Fruit fly (Drosophila melanogaster) whole organism: ENCODE measurements around the gene CG10702.

ENCODE experiments used
- CG8478 ChIP-seq: fragments of >200 bp; optimal IDR thresholded peaks from 2 replicates; lab custom pipeline; 2018; ENCODE audit warnings: inconsistent platforms
- pan ChIP-seq: fragments of >200 bp; optimal IDR thresholded peaks from 2 replicates; lab custom pipeline; 2017
- usp ChIP-seq: fragments of >200 bp; optimal IDR thresholded peaks from 2 replicates; lab custom pipeline; 2017; ENCODE audit warnings: missing biosample characterization, missing genetic modification characterization, mixed read lengths

DNA sequence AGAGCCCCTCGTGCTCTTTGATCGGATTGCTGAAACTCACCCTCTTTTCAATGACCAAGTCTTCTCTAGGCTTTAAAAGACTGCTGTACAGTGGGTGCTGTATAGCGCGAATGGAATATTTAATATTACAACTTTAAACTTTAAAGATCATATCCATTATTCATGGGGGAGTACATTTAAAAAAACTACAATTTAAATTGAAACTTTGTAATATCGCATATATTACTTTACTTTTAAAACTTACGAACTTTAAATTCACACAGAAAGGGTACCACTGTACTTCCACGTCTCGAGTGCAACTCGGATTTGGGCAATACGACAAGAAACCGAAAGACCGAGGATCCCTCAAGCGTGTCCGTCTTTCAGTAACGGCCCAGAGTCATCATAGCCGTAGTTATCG lies 10.7 kb downstream of the CG10702 start, which contains the start of gene Phlpp:
- TF ChIP-seq CG8478: no peak
- TF ChIP-seq usp (GFP tag; lab: Kevin White, UChicago): no peak
- no peak for TF ChIP-seq pan (lab: Kevin White, UChicago)
